Worm (Caenorhabditis elegans): Measurements from ENCODE around the gene dct-18.

- TF ChIP-seq him-1 (tag; optimal IDR thresholded peaks at IDR 0.05): no peak
- no peak for TF ChIP-seq W03F9.2 (tag; optimal IDR thresholded peaks at IDR 0.05)
- TF ChIP-seq dao-5 (tag; optimal IDR thresholded peaks at IDR 0.05): no peak
These were observed 21.6 kb downstream of the dct-18 start for ce11 chrII:12953297-12953696.

Measured in whole organism, L4/young adult.